Fruit fly (Drosophila melanogaster) whole organism, wandering third instar larva: Measurements from ENCODE around the gene CG44088.

Experiments used
- Abd-B ChIP-seq: fragments of >200 bp; optimal IDR thresholded peaks from 2 replicates; lab custom pipeline; 2017; ENCODE audit warnings: missing biosample characterization, missing genetic modification characterization
- CG32264 ChIP-seq: fragments of 200-800 bp; sonication (Bioruptor generic); optimal IDR thresholded peaks from 2 replicates; lab custom pipeline; 2016; ENCODE audit warnings: missing biosample characterization, missing genetic modification characterization
- CG9705 ChIP-seq: fragments of 200-800 bp; sonication (Bioruptor generic); optimal IDR thresholded peaks from 2 replicates; lab custom pipeline; 2018; ENCODE audit warnings: missing biosample characterization, mild to moderate bottlenecking, missing genetic modification characterization
- CrebA ChIP-seq: fragments of 200-800 bp; sonication (Bioruptor generic); optimal IDR thresholded peaks from 2 replicates; lab custom pipeline; 2016; ENCODE audit warnings: missing biosample characterization, mild to moderate bottlenecking, missing genetic modification characterization, borderline replicate concordance
- Dfd ChIP-seq: fragments of >200 bp; optimal IDR thresholded peaks from 2 replicates; lab custom pipeline; 2017; ENCODE audit warnings: missing biosample characterization, missing genetic modification characterization
- Dif ChIP-seq: fragments of 200-275, 200-300 bp; sonication (Bioruptor generic); optimal IDR thresholded peaks from 2 replicates; lab custom pipeline; 2018; ENCODE audit warnings: missing biosample characterization, missing genetic modification characterization; ENCODE audit not compliant: partially characterized antibody
- GATAd ChIP-seq: sonication (Bioruptor generic); optimal IDR thresholded peaks from 2 replicates; lab custom pipeline; 2016; ENCODE audit warnings: missing biosample characterization, missing genetic modification characterization
- HLH106 ChIP-seq: fragments of 200-800 bp; optimal IDR thresholded peaks from 3 replicates; lab custom pipeline; 2019; ENCODE audit warnings: missing biosample characterization, mild to moderate bottlenecking, missing genetic modification characterization, moderate library complexity
- Hnf4 ChIP-seq: fragments of 200-800 bp; sonication (Bioruptor generic); optimal IDR thresholded peaks from 2 replicates; lab custom pipeline; 2016; ENCODE audit warnings: missing biosample characterization, mild to moderate bottlenecking, missing genetic modification characterization
- Hr78 ChIP-seq: fragments of >200 bp; optimal IDR thresholded peaks from 2 replicates; lab custom pipeline; 2017; ENCODE audit warnings: missing biosample characterization, missing genetic modification characterization
- Hr83 ChIP-seq: fragments of 200-300 bp; sonication (Bioruptor generic); optimal IDR thresholded peaks from 2 replicates; lab custom pipeline; 2016; ENCODE audit warnings: missing biosample characterization, mild to moderate bottlenecking, missing genetic modification characterization, moderate library complexity; ENCODE audit not compliant: poor library complexity, severe bottlenecking
- Jra ChIP-seq: sonication (Bioruptor generic); optimal IDR thresholded peaks from 2 replicates; lab custom pipeline; 2016; ENCODE audit warnings: missing biosample characterization, missing genetic modification characterization
- Mio ChIP-seq: sonication (Bioruptor generic); optimal IDR thresholded peaks from 2 replicates; lab custom pipeline; 2016; ENCODE audit warnings: missing biosample characterization, missing genetic modification characterization
- Myc ChIP-seq: fragments of >200 bp; optimal IDR thresholded peaks from 2 replicates; lab custom pipeline; 2017
- N ChIP-seq: fragments of >200 bp; optimal IDR thresholded peaks from 2 replicates; lab custom pipeline; 2018; ENCODE audit warnings: missing biosample characterization, missing external identifiers, missing genetic modification characterization
- OdsH ChIP-seq: fragments of 200-800 bp; sonication (Bioruptor generic); optimal IDR thresholded peaks from 2 replicates; lab custom pipeline; 2016; ENCODE audit warnings: missing biosample characterization, mild to moderate bottlenecking, missing genetic modification characterization
- Rel ChIP-seq, 2 experiments: fragments of 200-800 bp; sonication (Bioruptor generic) in 1 of 2; optimal IDR thresholded peaks; 2 replicates in 1 of 2; 3 replicates in 1 of 2; lab custom pipeline; 2016 to 2019; ENCODE audit warnings: mild to moderate bottlenecking in 2 of 2, missing biosample characterization in 2 of 2, missing genetic modification characterization in 2 of 2, moderate library complexity in 1 of 2
- Sp1 ChIP-seq: fragments of 200-800 bp; sonication (Bioruptor generic); optimal IDR thresholded peaks from 3 replicates; lab custom pipeline; 2019; ENCODE audit warnings: missing biosample characterization, mild to moderate bottlenecking, missing genetic modification characterization, moderate library complexity
- Vsx2 ChIP-seq: fragments of 200-300, 225-300 bp; sonication (Bioruptor generic); optimal IDR thresholded peaks from 2 replicates; lab custom pipeline; 2018; ENCODE audit warnings: missing biosample characterization, missing genetic modification characterization; ENCODE audit not compliant: partially characterized antibody
- br ChIP-seq: fragments of 200-800 bp; sonication (Bioruptor generic); optimal IDR thresholded peaks from 2 replicates; lab custom pipeline; 2016; ENCODE audit warnings: missing biosample characterization, missing genetic modification characterization
- brk ChIP-seq: fragments of 200-800 bp; sonication (Bioruptor generic); optimal IDR thresholded peaks from 2 replicates; lab custom pipeline; 2016; ENCODE audit warnings: missing biosample characterization, mild to moderate bottlenecking, missing genetic modification characterization
- dl ChIP-seq, 2 experiments: fragments of 175-275, 200-275 bp in 1 of 2; fragments of 200-275 bp in 1 of 2; sonication (Bioruptor generic); optimal IDR thresholded peaks; lab custom pipeline; 2018; ENCODE audit warnings: mild to moderate bottlenecking in 2 of 2, missing biosample characterization in 2 of 2, missing genetic modification characterization in 2 of 2, moderate library complexity in 2 of 2; ENCODE audit not compliant: partially characterized antibody in 2 of 2, insufficient read depth in 1 of 2
- dmrt93B ChIP-seq: fragments of 200-800 bp; sonication (Bioruptor generic); optimal IDR thresholded peaks from 2 replicates; lab custom pipeline; 2018; ENCODE audit warnings: missing biosample characterization, mild to moderate bottlenecking, missing genetic modification characterization
- dsf ChIP-seq: sonication (Bioruptor generic); optimal IDR thresholded peaks from 2 replicates; lab custom pipeline; 2016; ENCODE audit warnings: missing biosample characterization, missing genetic modification characterization, borderline replicate concordance
- ey ChIP-seq: fragments of 200-800 bp; sonication (Bioruptor generic); optimal IDR thresholded peaks from 2 replicates; lab custom pipeline; 2016; ENCODE audit warnings: missing biosample characterization, missing genetic modification characterization
- foxo ChIP-seq, 2 experiments: fragments of 200-800 bp; sonication (Bioruptor generic); optimal IDR thresholded peaks; 2 replicates in 1 of 2; 3 replicates in 1 of 2; lab custom pipeline; 2016 to 2017; ENCODE audit warnings: missing biosample characterization in 2 of 2, missing genetic modification characterization in 2 of 2
- fru ChIP-seq: fragments of 200-800 bp; sonication (Bioruptor generic); optimal IDR thresholded peaks from 3 replicates; lab custom pipeline; 2016; ENCODE audit warnings: missing biosample characterization, mild to moderate bottlenecking, missing genetic modification characterization
- h ChIP-seq: fragments of 200-800 bp; sonication (Bioruptor generic); optimal IDR thresholded peaks from 3 replicates; lab custom pipeline; 2016; ENCODE audit warnings: missing biosample characterization, mild to moderate bottlenecking, missing genetic modification characterization
- jim ChIP-seq: fragments of 175-275, 200-325 bp; sonication (Bioruptor generic); optimal IDR thresholded peaks from 2 replicates; lab custom pipeline; 2016; ENCODE audit warnings: missing biosample characterization, mild to moderate bottlenecking, missing genetic modification characterization
- lola ChIP-seq: fragments of >200 bp; optimal IDR thresholded peaks from 2 replicates; lab custom pipeline; 2017; ENCODE audit warnings: missing biosample characterization, missing genetic modification characterization
- pan ChIP-seq: fragments of >200 bp; optimal IDR thresholded peaks from 2 replicates; lab custom pipeline; 2017
- psq ChIP-seq: fragments of 200-800 bp; sonication (Bioruptor generic); optimal IDR thresholded peaks from 3 replicates; lab custom pipeline; 2017; ENCODE audit warnings: missing biosample characterization, mild to moderate bottlenecking, missing genetic modification characterization, moderate library complexity
- rgr ChIP-seq: fragments of 200-800 bp; sonication (Bioruptor generic); optimal IDR thresholded peaks from 3 replicates; lab custom pipeline; 2016; ENCODE audit warnings: missing biosample characterization, mild to moderate bottlenecking, missing genetic modification characterization
- sage ChIP-seq: fragments of 200-800 bp; sonication (Bioruptor generic); optimal IDR thresholded peaks from 2 replicates; lab custom pipeline; 2016; ENCODE audit warnings: missing biosample characterization, mild to moderate bottlenecking, missing genetic modification characterization
- sv ChIP-seq: fragments of 200-800 bp; sonication (Bioruptor generic); optimal IDR thresholded peaks from 3 replicates; lab custom pipeline; 2016; ENCODE audit warnings: missing biosample characterization, missing genetic modification characterization
- tai ChIP-seq: sonication (Bioruptor generic); optimal IDR thresholded peaks from 2 replicates; lab custom pipeline; 2016; ENCODE audit warnings: missing biosample characterization, missing genetic modification characterization
- usp ChIP-seq: fragments of >200 bp; optimal IDR thresholded peaks from 2 replicates; lab custom pipeline; 2017; ENCODE audit warnings: missing biosample characterization, missing genetic modification characterization
- woc ChIP-seq: sonication (Bioruptor generic); optimal IDR thresholded peaks from 2 replicates; lab custom pipeline; 2016; ENCODE audit warnings: missing biosample characterization, mild to moderate bottlenecking, missing genetic modification characterization

The CG44088 gene

DNA sequence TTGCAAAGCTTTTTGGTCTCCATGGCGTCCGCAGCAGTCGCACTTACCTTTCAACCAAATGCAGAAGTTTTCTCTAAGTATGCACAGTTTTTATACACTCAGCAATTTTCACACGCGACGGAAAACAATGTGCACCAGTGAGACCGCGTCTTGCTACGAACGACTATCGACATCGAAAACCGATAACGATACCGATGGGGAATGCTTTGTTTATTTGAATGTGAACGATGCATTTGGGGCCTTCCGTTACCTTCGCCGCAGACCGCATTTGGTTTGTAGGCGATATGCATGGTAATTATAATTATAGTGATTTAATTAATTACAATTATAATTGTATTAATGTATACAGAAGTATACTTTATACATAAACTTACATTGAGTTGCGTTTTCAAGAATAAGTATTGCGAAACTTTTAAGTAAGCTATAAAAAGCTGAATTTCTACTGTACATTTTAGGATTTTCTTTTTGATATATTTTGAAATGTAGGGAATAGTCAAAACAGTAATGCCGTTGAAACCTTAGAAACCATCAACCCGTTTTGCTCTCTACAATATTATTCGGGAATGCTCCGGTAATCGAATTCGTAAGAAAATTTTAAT is 37.2 kb upstream of the CG44088 start, which contains the start of the genes Hus1-like and ctrip:
TSS of gene Hus1-like (minus strand) at position 161 of the 599 bp plus-strand sequence.
TSS of gene ctrip (minus strand) at position 161 of the 599 bp plus-strand sequence.
- TF ChIP-seq Dif (GFP tag; lab: Kevin White, UChicago) (no peak), HLH106 (tag; lab: Kevin White, UChicago) (peak; percentile 9), Myc (lab: Kevin White, UChicago) (peak; percentile 7), OdsH (peak; percentile 8), lola (GFP tag; lab: Kevin White, UChicago) (no peak), CrebA (GFP tag; lab: Kevin White, UChicago) (no peak), dmrt93B (GFP tag; lab: Kevin White, UChicago) (no peak), dsf (GFP tag; lab: Kevin White, UChicago) (no peak), fru (no peak), tai (GFP tag; lab: Kevin White, UChicago) (no peak), pan (lab: Kevin White, UChicago) (no peak), Sp1 (GFP tag; lab: Kevin White, UChicago) (peak; percentile 43), Rel (GFP tag; optimal IDR thresholded peaks at IDR 0.05; lab: Kevin White, UChicago) (no peak), Rel (tag; optimal IDR thresholded peaks at IDR 0.05; lab: Kevin White, UChicago) (peak; percentile 54), Jra (no peak), br (GFP tag; lab: Kevin White, UChicago) (no peak), N (GFP tag; lab: Kevin White, UChicago) (no peak), h (GFP tag; lab: Kevin White, UChicago) (peak; percentile 35), Hnf4 (no peak), sv (GFP tag; lab: Kevin White, UChicago) (no peak), Hr83 (GFP tag; lab: Kevin White, UChicago) (no peak), Abd-B (GFP tag; lab: Kevin White, UChicago) (no peak), CG32264 (GFP tag; lab: Kevin White, UChicago) (no peak), sage (GFP tag; lab: Kevin White, UChicago) (no peak), jim (no peak), Mio (GFP tag; lab: Kevin White, UChicago) (no peak), usp (GFP tag; lab: Kevin White, UChicago) (no peak), foxo (GFP tag; optimal IDR thresholded peaks at IDR 0.05; lab: Kevin White, UChicago) (no peak), ey (GFP tag; lab: Kevin White, UChicago) (no peak), psq (GFP tag; lab: Kevin White, UChicago) (no peak), woc (GFP tag; lab: Kevin White, UChicago) (peak; percentile 33), brk (GFP tag; lab: Kevin White, UChicago) (no peak), Vsx2 (no peak), dl (GFP tag; optimal IDR thresholded peaks at IDR 0.05; lab: Kevin White, UChicago; ENCODE audit: insufficient read depth in 1 of 2, partially characterized antibody in 2 of 2) (no peak), GATAd (GFP tag; lab: Kevin White, UChicago) (no peak), CG9705 (no peak), Dfd (no peak), Hr78 (GFP tag; lab: Kevin White, UChicago) (no peak), rgr (peak; percentile 31)

DNA sequence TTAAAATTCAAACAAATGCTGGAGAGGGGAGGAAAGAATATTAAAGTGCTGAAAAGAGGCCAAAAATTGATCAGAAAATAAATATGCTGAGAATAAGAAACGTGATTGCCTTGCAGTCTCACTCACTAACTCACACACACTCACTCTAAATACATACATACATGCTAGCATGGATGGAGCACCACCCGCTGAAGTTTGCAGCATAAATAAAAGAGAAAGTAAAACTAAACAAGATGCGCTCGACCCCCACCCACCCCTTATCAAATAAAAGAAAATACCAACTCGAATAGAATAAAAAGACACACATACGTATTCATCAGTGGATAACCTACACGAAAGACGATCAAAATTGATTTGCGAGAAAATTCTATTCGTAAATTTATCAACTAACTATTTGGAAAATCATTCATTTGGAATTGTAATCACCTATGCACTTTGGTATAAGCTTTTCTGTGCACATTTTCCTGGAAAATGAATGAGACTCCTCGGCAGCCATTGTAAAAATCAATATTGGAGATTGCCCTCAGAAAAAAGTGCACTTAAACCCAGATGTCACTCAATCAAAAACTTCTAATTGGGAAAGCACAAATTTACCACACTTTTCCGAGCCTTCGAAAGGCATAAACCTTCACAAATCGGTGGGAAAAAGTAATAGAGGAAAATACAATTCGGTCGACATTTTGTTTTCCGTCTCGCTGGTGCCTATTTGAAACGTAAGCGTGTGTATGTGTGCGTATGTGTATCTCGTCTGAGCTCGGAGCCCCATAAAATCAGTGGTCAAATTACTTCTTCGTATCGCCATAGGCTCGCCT is 36.5 kb upstream of the CG44088 start, which contains the start of gene Gmppb:
TSS of gene Gmppb (plus strand) at position 321 of the 812 bp plus-strand sequence.
- TF ChIP-seq Abd-B (GFP tag; lab: Kevin White, UChicago) (no peak), GATAd (GFP tag; lab: Kevin White, UChicago) (no peak), Hr78 (GFP tag; lab: Kevin White, UChicago) (no peak), br (GFP tag; lab: Kevin White, UChicago) (no peak), lola (GFP tag; lab: Kevin White, UChicago) (no peak), Mio (GFP tag; lab: Kevin White, UChicago) (no peak), dsf (GFP tag; lab: Kevin White, UChicago) (no peak)
